Fruit fly (Drosophila melanogaster) whole organism, embryonic: ENCODE results near the gene CG34331.

Source experiments
- Atf-2 ChIP-seq: fragments of 200-800 bp; sonication (Bioruptor generic); optimal IDR thresholded peaks from 2 replicates; lab custom pipeline; 2016; ENCODE audit warnings: missing biosample characterization, missing genetic modification characterization
- CG11085 ChIP-seq: fragments of 200-800 bp; sonication (Bioruptor generic); IDR thresholded peaks from 2 replicates; pipeline ENCODE4 v1.3.6; 2022; ENCODE audit warnings: missing biosample characterization, missing genetic modification characterization
- CG11695 ChIP-seq: fragments of 200-800 bp; sonication (Bioruptor generic); IDR thresholded peaks from 3 replicates; pipeline ENCODE4 v1.3.6; 2022; ENCODE audit warnings: missing biosample characterization, missing genetic modification characterization
- CG12299 ChIP-seq: fragments of 200-800 bp; sonication (Bioruptor generic); optimal IDR thresholded peaks from 2 replicates; lab custom pipeline; 2018; ENCODE audit warnings: missing biosample characterization, mild to moderate bottlenecking, missing genetic modification characterization
- CG12744 ChIP-seq: fragments of 200-800 bp; sonication (Bioruptor generic); optimal IDR thresholded peaks from 2 replicates; lab custom pipeline; 2016; ENCODE audit warnings: missing biosample characterization, missing genetic modification characterization
- CG12942 ChIP-seq: fragments of 200-800 bp; sonication (Bioruptor generic); optimal IDR thresholded peaks from 3 replicates; lab custom pipeline; 2016; ENCODE audit warnings: missing biosample characterization, missing genetic modification characterization
- CG13624 ChIP-seq: fragments of 200-800 bp; sonication (Bioruptor generic); optimal IDR thresholded peaks from 2 replicates; lab custom pipeline; 2016; ENCODE audit warnings: missing biosample characterization, missing genetic modification characterization
- CG14441 ChIP-seq: fragments of 200-800 bp; sonication (Bioruptor generic); IDR thresholded peaks from 2 replicates; pipeline ENCODE4 v1.3.6; 2022; ENCODE audit warnings: missing biosample characterization, missing genetic modification characterization
- CG14860 ChIP-seq: fragments of 200-800 bp; sonication (Bioruptor generic); IDR thresholded peaks from 3 replicates; pipeline ENCODE4 v1.3.6; 2022; ENCODE audit warnings: missing biosample characterization, missing genetic modification characterization; ENCODE audit not compliant: partially characterized antibody
- CG14965 ChIP-seq: fragments of 200-800 bp; sonication (Bioruptor generic); optimal IDR thresholded peaks from 2 replicates; lab custom pipeline; 2016; ENCODE audit warnings: missing biosample characterization, missing genetic modification characterization, borderline replicate concordance
- CG15011 ChIP-seq: fragments of 200-800 bp; sonication (Bioruptor generic); optimal IDR thresholded peaks from 3 replicates; lab custom pipeline; 2018; ENCODE audit warnings: missing biosample characterization, mild to moderate bottlenecking, missing genetic modification characterization
- CG15514 ChIP-seq: fragments of 200-800 bp; sonication (Bioruptor generic); optimal IDR thresholded peaks from 3 replicates; lab custom pipeline; 2017; ENCODE audit warnings: missing biosample characterization, missing genetic modification characterization, mild to moderate bottlenecking, moderate library complexity, missing genetic modification reagents
- CG17328 ChIP-seq: fragments of 200-800 bp; sonication (Bioruptor generic); IDR thresholded peaks from 2 replicates; pipeline ENCODE4 v1.3.6; 2022; ENCODE audit warnings: missing biosample characterization, missing genetic modification characterization
- CG17359 ChIP-seq: fragments of 200-800 bp; sonication (Bioruptor generic); optimal IDR thresholded peaks from 3 replicates; lab custom pipeline; 2018; ENCODE audit warnings: missing biosample characterization, mild to moderate bottlenecking, missing genetic modification characterization, moderate library complexity
- CG17361 ChIP-seq: fragments of 200-800 bp; sonication (Bioruptor generic); IDR thresholded peaks from 3 replicates; pipeline ENCODE4 v1.3.6; 2022; ENCODE audit warnings: missing biosample characterization, missing genetic modification characterization
- CG17912 ChIP-seq: fragments of 200-800 bp; sonication (Bioruptor generic); optimal IDR thresholded peaks from 2 replicates; lab custom pipeline; 2018; ENCODE audit warnings: missing biosample characterization, mild to moderate bottlenecking, missing genetic modification characterization
- CG18011 ChIP-seq: fragments of 200-800 bp; sonication (Bioruptor generic); optimal IDR thresholded peaks from 2 replicates; lab custom pipeline; 2017; ENCODE audit warnings: missing biosample characterization, missing genetic modification characterization, mild to moderate bottlenecking, moderate library complexity, missing genotype
- CG2120 ChIP-seq: fragments of 200-800 bp; sonication (Bioruptor generic); optimal IDR thresholded peaks from 3 replicates; lab custom pipeline; 2016; ENCODE audit warnings: missing biosample characterization, missing genetic modification characterization
- CG32532 ChIP-seq: fragments of 200-800 bp; sonication (Bioruptor generic); IDR thresholded peaks from 2 replicates; pipeline ENCODE4 v1.3.6; 2022; ENCODE audit warnings: missing biosample characterization, missing genetic modification characterization
- CG4360 ChIP-seq: fragments of 200-800 bp; sonication (Bioruptor generic); IDR thresholded peaks from 2 replicates; pipeline ENCODE4 v1.3.6; 2022; ENCODE audit warnings: missing biosample characterization, missing genetic modification characterization
- CG43689 ChIP-seq: fragments of 200-800 bp; sonication (Bioruptor generic); IDR thresholded peaks from 2 replicates; pipeline ENCODE4 v1.3.6; 2022; ENCODE audit warnings: missing biosample characterization, missing genetic modification characterization
- CG4820 ChIP-seq: fragments of 200-800 bp; sonication (Bioruptor generic); optimal IDR thresholded peaks from 3 replicates; lab custom pipeline; 2016; ENCODE audit warnings: missing biosample characterization, missing genetic modification characterization
- CG6254 ChIP-seq: fragments of 200-800 bp; sonication (Bioruptor generic); optimal IDR thresholded peaks from 3 replicates; lab custom pipeline; 2017; ENCODE audit warnings: mild to moderate bottlenecking, missing biosample characterization, missing genetic modification reagents, missing genetic modification characterization
- CG6654 ChIP-seq: fragments of 200-800 bp; sonication (Bioruptor generic); optimal IDR thresholded peaks from 2 replicates; lab custom pipeline; 2017; ENCODE audit warnings: missing biosample characterization, mild to moderate bottlenecking, missing genetic modification characterization
- CG7928 ChIP-seq: fragments of 200-800 bp; sonication (Bioruptor generic); optimal IDR thresholded peaks from 2 replicates; lab custom pipeline; 2017; ENCODE audit warnings: missing biosample characterization, mild to moderate bottlenecking, missing genetic modification characterization
- D19A ChIP-seq: fragments of 200-800 bp; optimal IDR thresholded peaks from 3 replicates; lab custom pipeline; 2019; ENCODE audit warnings: missing biosample characterization, mild to moderate bottlenecking, missing genetic modification characterization, moderate library complexity
- Dek ChIP-seq: fragments of 200-800 bp; sonication (Bioruptor generic); optimal IDR thresholded peaks from 3 replicates; lab custom pipeline; 2019; ENCODE audit warnings: missing biosample characterization, mild to moderate bottlenecking, missing genetic modification characterization, moderate library complexity
- Dip3 ChIP-seq: fragments of 200-800 bp; sonication (Bioruptor generic); optimal IDR thresholded peaks from 3 replicates; lab custom pipeline; 2016; ENCODE audit warnings: missing biosample characterization, missing genetic modification characterization
- Doc2 ChIP-seq: fragments of 200-800 bp; sonication (Bioruptor generic); IDR thresholded peaks from 2 replicates; pipeline ENCODE4 v1.3.6; 2022; ENCODE audit warnings: missing biosample characterization, missing genetic modification characterization
- Doc3 ChIP-seq: fragments of 200-800 bp; sonication (Bioruptor generic); IDR thresholded peaks from 3 replicates; pipeline ENCODE4 v1.3.6; 2022; ENCODE audit warnings: missing biosample characterization, missing genetic modification characterization; ENCODE audit not compliant: partially characterized antibody
- Fer1 ChIP-seq: fragments of 200-800 bp; sonication (Bioruptor generic); optimal IDR thresholded peaks from 2 replicates; lab custom pipeline; 2017; ENCODE audit warnings: missing biosample characterization, mild to moderate bottlenecking, missing genetic modification characterization
- Hmr ChIP-seq: fragments of 200-800 bp; sonication (Bioruptor generic); optimal IDR thresholded peaks from 3 replicates; lab custom pipeline; 2017; ENCODE audit warnings: mild to moderate bottlenecking, missing biosample characterization, missing genetic modification reagents, missing genetic modification characterization
- Lhr ChIP-seq: fragments of 200-800 bp; sonication (Bioruptor generic); optimal IDR thresholded peaks from 3 replicates; lab custom pipeline; 2017; ENCODE audit warnings: mild to moderate bottlenecking, missing biosample characterization, missing genetic modification reagents, missing genetic modification characterization
- Meics ChIP-seq: fragments of 200-800 bp; sonication (Bioruptor generic); optimal IDR thresholded peaks from 2 replicates; lab custom pipeline; 2017; ENCODE audit warnings: missing biosample characterization, mild to moderate bottlenecking, missing genetic modification characterization
- Mrtf ChIP-seq: fragments of 200-800 bp; sonication (Bioruptor generic); IDR thresholded peaks from 3 replicates; pipeline ENCODE4 v1.3.6; 2022; ENCODE audit warnings: missing biosample characterization, missing genetic modification characterization
- Nf-YC ChIP-seq: fragments of 200-800 bp; optimal IDR thresholded peaks from 3 replicates; lab custom pipeline; 2019; ENCODE audit warnings: missing biosample characterization, mild to moderate bottlenecking, missing genetic modification characterization, moderate library complexity
- Sin3A ChIP-seq: fragments of >200 bp; optimal IDR thresholded peaks from 2 replicates; lab custom pipeline; 2018
- aop ChIP-seq: fragments of 200-800 bp; sonication (Bioruptor generic); IDR thresholded peaks from 2 replicates; pipeline ENCODE4 v1.3.6; 2022; ENCODE audit warnings: missing biosample characterization, missing genetic modification characterization
- bbx ChIP-seq: fragments of 200-800 bp; sonication (Bioruptor generic); IDR thresholded peaks from 2 replicates; pipeline ENCODE4 v1.3.6; 2022; ENCODE audit warnings: missing biosample characterization, missing genetic modification characterization; ENCODE audit not compliant: partially characterized antibody
- cas ChIP-seq: fragments of 200-800 bp; sonication (Bioruptor generic); IDR thresholded peaks from 2 replicates; pipeline ENCODE4 v1.3.6; 2022; ENCODE audit warnings: missing biosample characterization, missing genetic modification characterization
- cwo ChIP-seq: fragments of 200-800 bp; sonication (Bioruptor generic); optimal IDR thresholded peaks from 3 replicates; lab custom pipeline; 2017; ENCODE audit warnings: missing biosample characterization, missing genetic modification characterization, mild to moderate bottlenecking, moderate library complexity, missing genetic modification reagents
- danr ChIP-seq: fragments of 200-800 bp; sonication (Bioruptor generic); IDR thresholded peaks from 2 replicates; pipeline ENCODE4 v1.3.6; 2022; ENCODE audit warnings: missing biosample characterization, missing genetic modification characterization
- jigr1 ChIP-seq: fragments of 200-800 bp; sonication (Bioruptor generic); IDR thresholded peaks from 3 replicates; pipeline ENCODE4 v1.3.6; 2022; ENCODE audit warnings: missing biosample characterization, missing genetic modification characterization
- ken ChIP-seq: fragments of 200-800 bp; sonication (Bioruptor generic); IDR thresholded peaks from 3 replicates; pipeline ENCODE4 v1.3.6; 2022; ENCODE audit warnings: missing biosample characterization, missing genetic modification characterization
- knrl ChIP-seq: fragments of 200-800 bp; sonication (Bioruptor generic); IDR thresholded peaks from 3 replicates; pipeline ENCODE4 v1.3.6; 2022; ENCODE audit warnings: missing biosample characterization, missing genetic modification characterization; ENCODE audit not compliant: partially characterized antibody
- phol ChIP-seq: fragments of 200-800 bp; sonication (Bioruptor generic); optimal IDR thresholded peaks from 3 replicates; lab custom pipeline; 2018; ENCODE audit warnings: missing biosample characterization, mild to moderate bottlenecking, missing genetic modification characterization, moderate library complexity
- pum ChIP-seq: fragments of 200-800 bp; sonication (Bioruptor generic); optimal IDR thresholded peaks from 2 replicates; lab custom pipeline; 2016; ENCODE audit warnings: missing biosample characterization, missing genetic modification characterization
- sim ChIP-seq: fragments of 200-800 bp; sonication (Bioruptor generic); IDR thresholded peaks from 2 replicates; pipeline ENCODE4 v1.3.6; 2022; ENCODE audit warnings: missing biosample characterization, missing genetic modification characterization
- ssp ChIP-seq: fragments of 200-800 bp; sonication (Bioruptor generic); IDR thresholded peaks from 2 replicates; pipeline ENCODE4 v1.3.6; 2022; ENCODE audit warnings: missing biosample characterization, missing genetic modification characterization
- stwl ChIP-seq: fragments of 200-800 bp; sonication (Bioruptor generic); optimal IDR thresholded peaks from 3 replicates; lab custom pipeline; 2018; ENCODE audit warnings: missing biosample characterization, mild to moderate bottlenecking, missing genetic modification characterization, moderate library complexity
- toy ChIP-seq: fragments of 200-800 bp; sonication (Bioruptor generic); IDR thresholded peaks from 2 replicates; pipeline ENCODE4 v1.3.6; 2022; ENCODE audit warnings: missing biosample characterization, missing genetic modification characterization
- wdn ChIP-seq: fragments of 200-800 bp; sonication (Bioruptor generic); IDR thresholded peaks from 2 replicates; pipeline ENCODE4 v1.3.6; 2022; ENCODE audit warnings: missing biosample characterization, missing genetic modification characterization

Gene CG34331

DNA sequence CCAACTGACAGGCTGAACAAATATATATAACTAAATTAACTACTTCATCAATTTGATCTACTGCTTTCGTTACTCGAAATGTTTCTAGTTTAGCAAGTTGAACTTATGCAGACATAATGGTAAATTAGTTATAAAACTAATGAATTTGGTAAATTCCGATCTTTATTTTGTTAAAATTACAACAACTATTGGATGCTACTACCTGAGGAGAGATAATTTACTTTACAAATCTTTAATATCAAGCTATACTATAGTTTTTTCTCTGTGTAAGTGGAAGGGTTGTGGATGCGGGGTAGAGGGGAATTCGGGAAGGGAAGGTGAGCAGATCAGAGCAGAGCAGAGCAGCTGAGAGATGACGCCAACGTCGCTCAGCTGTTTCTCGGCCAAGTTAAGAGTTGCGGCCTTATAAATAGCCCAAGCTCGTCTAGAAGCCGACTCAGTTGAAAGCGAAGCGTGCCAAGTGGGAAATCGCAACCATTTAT is 25.5 kb downstream of the CG34331 start, which contains the start of gene aspr (continued):
- TF ChIP-seq CG14441 = 0 out of 2 replicates have a peak, but pooled peaks have one; percentile 7
- TF ChIP-seq Dip3 (GFP tag; lab: Kevin White, UChicago) = no peak
- no peak for TF ChIP-seq Mrtf (GFP tag; lab: Robert Waterston, UW)
- no peak for TF ChIP-seq knrl
- TF ChIP-seq pum (GFP tag; lab: Kevin White, UChicago) = no peak
- no peak for TF ChIP-seq Atf-2 (GFP tag; lab: Kevin White, UChicago)
- TF ChIP-seq CG17328 (GFP tag; lab: Robert Waterston, UW) = no peak
- no peak for TF ChIP-seq D19A (tag; lab: Kevin White, UChicago)
- TF ChIP-seq CG12744 (GFP tag; lab: Kevin White, UChicago) = no peak
- no peak for TF ChIP-seq CG11085 (GFP tag; lab: Robert Waterston, UW)
- TF ChIP-seq CG17359 (tag; lab: Kevin White, UChicago) = no peak
- TF ChIP-seq CG6254 (GFP tag; lab: Kevin White, UChicago) = no peak
- TF ChIP-seq CG12942 (GFP tag; lab: Kevin White, UChicago) = no peak
- no peak for TF ChIP-seq Nf-YC (tag; lab: Kevin White, UChicago)
- no peak for TF ChIP-seq CG4360
- no peak for TF ChIP-seq CG13624 (GFP tag; lab: Kevin White, UChicago)
- TF ChIP-seq Doc3 (GFP tag; lab: Robert Waterston, UW) = no peak
- TF ChIP-seq danr (GFP tag; lab: Robert Waterston, UW) = no peak
- no peak for TF ChIP-seq stwl (tag; lab: Kevin White, UChicago)
- TF ChIP-seq Fer1 (GFP tag; lab: Kevin White, UChicago) = no peak
- no peak for TF ChIP-seq CG17361
- TF ChIP-seq bbx = no peak
- no peak for TF ChIP-seq CG18011 (GFP tag; lab: Kevin White, UChicago)
- TF ChIP-seq CG32532 = peak; percentile 50; the same call in 1 of the 2 replicates
- no peak for TF ChIP-seq ssp
- no peak for TF ChIP-seq CG17912 (GFP tag; lab: Kevin White, UChicago)
- TF ChIP-seq CG15011 (GFP tag; lab: Kevin White, UChicago) = no peak
- TF ChIP-seq Sin3A (lab: Kevin White, UChicago) = no peak
- TF ChIP-seq CG2120 (GFP tag; lab: Kevin White, UChicago) = peak; percentile 27
- TF ChIP-seq Doc2 (GFP tag; lab: Robert Waterston, UW) = no peak
- no peak for TF ChIP-seq cas (GFP tag; lab: Robert Waterston, UW)
- TF ChIP-seq CG7928 = no peak
- no peak for TF ChIP-seq wdn (GFP tag; lab: Robert Waterston, UW)
- peak; percentile 46 for TF ChIP-seq Meics (GFP tag; lab: Kevin White, UChicago)
- no peak for TF ChIP-seq aop (GFP tag; lab: Robert Waterston, UW)
- TF ChIP-seq Lhr (GFP tag; lab: Kevin White, UChicago) = no peak
- no peak for TF ChIP-seq CG12299 (tag; lab: Kevin White, UChicago)
- no peak for TF ChIP-seq phol (tag; lab: Kevin White, UChicago)
- TF ChIP-seq ken (GFP tag; lab: Robert Waterston, UW) = no peak
- TF ChIP-seq Hmr (GFP tag; lab: Kevin White, UChicago) = peak; percentile 2
- TF ChIP-seq toy = no peak
- no peak for TF ChIP-seq cwo (GFP tag; lab: Kevin White, UChicago)
- no peak for TF ChIP-seq CG4820 (GFP tag; lab: Kevin White, UChicago)
- no peak for TF ChIP-seq CG6654 (GFP tag; lab: Kevin White, UChicago)
- no peak for TF ChIP-seq jigr1 (GFP tag; lab: Robert Waterston, UW)
- TF ChIP-seq Dek = no peak
- no peak for TF ChIP-seq CG14860
- no peak for TF ChIP-seq CG15514 (GFP tag; lab: Kevin White, UChicago)
- no peak for TF ChIP-seq CG43689 (GFP tag; lab: Robert Waterston, UW)
- TF ChIP-seq CG14965 (GFP tag; lab: Kevin White, UChicago) = no peak
- no peak for TF ChIP-seq sim (GFP tag; lab: Robert Waterston, UW)
- peak; percentile 30; the same call in 1 of the 3 replicates for TF ChIP-seq CG11695 (GFP tag; lab: Robert Waterston, UW)
